Fruit fly (Drosophila melanogaster): Measurements from ENCODE around the gene CG44098.

Gene CG44098

dm6 chr3R:4804126-4804649 is 31.2 kb upstream of the CG44098 start (continued):
- peak; percentile 1 for TF ChIP-seq CG8281 (tag; optimal IDR thresholded peaks at IDR 0.05)
- no peak for TF ChIP-seq CG7786 (GFP tag; optimal IDR thresholded peaks at IDR 0.05)
- TF ChIP-seq CG13296 (GFP tag; optimal IDR thresholded peaks at IDR 0.05), result no peak
- no peak for TF ChIP-seq Spps (tag; optimal IDR thresholded peaks at IDR 0.05)
- no peak for TF ChIP-seq ATbp (GFP tag; optimal IDR thresholded peaks at IDR 0.05)
- TF ChIP-seq toy (GFP tag; IDR thresholded peaks at IDR 0.05), result no peak
- TF ChIP-seq CG6254 (GFP tag; optimal IDR thresholded peaks at IDR 0.05), result no peak
- TF ChIP-seq dmrt11E (tag; optimal IDR thresholded peaks at IDR 0.05), result no peak
- no peak for TF ChIP-seq YL-1 (GFP tag; optimal IDR thresholded peaks at IDR 0.05)
- no peak for TF ChIP-seq ken (GFP tag; IDR thresholded peaks at IDR 0.05)
- no peak for TF ChIP-seq Dek (tag; optimal IDR thresholded peaks at IDR 0.05)
- TF ChIP-seq CG11093 (GFP tag; IDR thresholded peaks at IDR 0.05), result no peak
- TF ChIP-seq Dbx (GFP tag; IDR thresholded peaks at IDR 0.05), result no peak
- TF ChIP-seq HLH3B (GFP tag; IDR thresholded peaks at IDR 0.05), result no peak
- TF ChIP-seq CG11504 (tag; optimal IDR thresholded peaks at IDR 0.05), result no peak
- TF ChIP-seq CG5245 (GFP tag; optimal IDR thresholded peaks at IDR 0.05), result no peak
- no peak for TF ChIP-seq dan (GFP tag; IDR thresholded peaks at IDR 0.05)
- peak; percentile 8 for TF ChIP-seq abd-A (tag; optimal IDR thresholded peaks at IDR 0.05)
- TF ChIP-seq D (optimal IDR thresholded peaks at IDR 0.05), result no peak
- TF ChIP-seq D (GFP tag; optimal IDR thresholded peaks at IDR 0.05), result no peak
- TF ChIP-seq Ssrp (tag; optimal IDR thresholded peaks at IDR 0.05), result peak; percentile 9
- TF ChIP-seq h (optimal IDR thresholded peaks at IDR 0.05), result no peak
- no peak for TF ChIP-seq Neu2 (GFP tag; optimal IDR thresholded peaks at IDR 0.05; ENCODE audit: borderline replicate concordance)
- TF ChIP-seq onecut (GFP tag; IDR thresholded peaks at IDR 0.05), result no peak
- no peak for TF ChIP-seq CG13894 (tag; optimal IDR thresholded peaks at IDR 0.05)
- TF ChIP-seq luna (GFP tag; optimal IDR thresholded peaks at IDR 0.05), result no peak
- no peak for TF ChIP-seq usp (GFP tag; optimal IDR thresholded peaks at IDR 0.05)
- peak; percentile 21 for TF ChIP-seq unpg (GFP tag; optimal IDR thresholded peaks at IDR 0.05)
- TF ChIP-seq dpn (GFP tag; optimal IDR thresholded peaks at IDR 0.05), result peak in 1 of 2 experiments; percentile 4
- TF ChIP-seq Sry-β (GFP tag; optimal IDR thresholded peaks at IDR 0.05), result peak; percentile 9
- TF ChIP-seq ttk (GFP tag; IDR thresholded peaks at IDR 0.05), result 0 out of 2 replicates have a peak, but pooled peaks have one; percentile 12
- TF ChIP-seq CG11398 (GFP tag; optimal IDR thresholded peaks at IDR 0.05), result no peak
- TF ChIP-seq peb (GFP tag; IDR thresholded peaks at IDR 0.05), result 0 out of 2 replicates have a peak, but pooled peaks have one; percentile 5
- peak; percentile 91 for TF ChIP-seq CG6175 (GFP tag; IDR thresholded peaks at IDR 0.05)
- TF ChIP-seq CG10654 (GFP tag; optimal IDR thresholded peaks at IDR 0.05), result no peak
- no peak for TF ChIP-seq scrt (GFP tag; optimal IDR thresholded peaks at IDR 0.05)
- no peak for TF ChIP-seq CG17829 (tag; optimal IDR thresholded peaks at IDR 0.05)
- TF ChIP-seq Dip2 (GFP tag; IDR thresholded peaks at IDR 0.05), result no peak
- no peak for TF ChIP-seq HmgD (GFP tag; optimal IDR thresholded peaks at IDR 0.05)
- no peak for TF ChIP-seq CG9797 (GFP tag; optimal IDR thresholded peaks at IDR 0.05)
- TF ChIP-seq odd (GFP tag; optimal IDR thresholded peaks at IDR 0.05), result no peak
- no peak for TF ChIP-seq CG8089 (GFP tag; optimal IDR thresholded peaks at IDR 0.05)
- TF ChIP-seq Hmr (GFP tag; optimal IDR thresholded peaks at IDR 0.05), result peak; percentile 45
- TF ChIP-seq shn (GFP tag; optimal IDR thresholded peaks at IDR 0.05), result no peak
- peak; percentile 4 for TF ChIP-seq HmgZ (tag; optimal IDR thresholded peaks at IDR 0.05)
- no peak for TF ChIP-seq Nf-YB (GFP tag; optimal IDR thresholded peaks at IDR 0.05)
- no peak for TF ChIP-seq CG15011 (GFP tag; optimal IDR thresholded peaks at IDR 0.05)
- TF ChIP-seq CG16863 (GFP tag; optimal IDR thresholded peaks at IDR 0.05), result no peak
- no peak for TF ChIP-seq so (GFP tag; IDR thresholded peaks at IDR 0.05)
- peak; percentile 62 for TF ChIP-seq CG12769 (tag; optimal IDR thresholded peaks at IDR 0.05)
- TF ChIP-seq Gsc (GFP tag; IDR thresholded peaks at IDR 0.05), result no peak
- TF ChIP-seq zen2 (GFP tag; IDR thresholded peaks at IDR 0.05; ENCODE audit: partially characterized antibody), result no peak
